Fruit fly (Drosophila melanogaster) whole organism: ENCODE results near the gene Adgf-C.

Experiments
- CG8478 ChIP-seq: fragments of >200 bp; optimal IDR thresholded peaks from 2 replicates; lab custom pipeline; 2018; ENCODE audit warnings: inconsistent platforms
- Dll ChIP-seq: fragments of >200 bp; optimal IDR thresholded peaks from 2 replicates; lab custom pipeline; 2017
- EcR ChIP-seq, 2 experiments: fragments of >200 bp; optimal IDR thresholded peaks; 2 replicates each; lab custom pipeline; 2017; ENCODE audit warnings: missing biosample characterization in 2 of 2, missing genetic modification characterization in 2 of 2, missing genetic modification reagents in 2 of 2
- pan ChIP-seq: fragments of >200 bp; optimal IDR thresholded peaks from 2 replicates; lab custom pipeline; 2017
- psq ChIP-seq: fragments of >200 bp; optimal IDR thresholded peaks from 2 replicates; lab custom pipeline; 2017
- usp ChIP-seq: fragments of >200 bp; optimal IDR thresholded peaks from 2 replicates; lab custom pipeline; 2017; ENCODE audit warnings: missing biosample characterization, missing genetic modification characterization, mixed read lengths

The Adgf-C gene

dm6 chr3R:13722451-13722850 is 15.9 kb downstream of the Adgf-C start:
- TF ChIP-seq pan (lab: Kevin White, UChicago), result no peak
- TF ChIP-seq EcR (GFP tag; optimal IDR thresholded peaks at IDR 0.05; lab: Kevin White, UChicago), result no peak
- no peak for TF ChIP-seq psq (lab: Kevin White, UChicago)
- TF ChIP-seq Dll (lab: Kevin White, UChicago), result no peak
- no peak for TF ChIP-seq usp (GFP tag; lab: Kevin White, UChicago)
- no peak for TF ChIP-seq CG8478 (lab: Kevin White, UChicago)

- TF ChIP-seq usp (GFP tag; lab: Kevin White, UChicago) (no peak), Dll (lab: Kevin White, UChicago) (no peak), psq (lab: Kevin White, UChicago) (no peak), EcR (GFP tag; optimal IDR thresholded peaks at IDR 0.05; lab: Kevin White, UChicago) (no peak), pan (lab: Kevin White, UChicago) (no peak), CG8478 (lab: Kevin White, UChicago) (no peak)
These were observed 17.6 kb downstream of the Adgf-C start for dm6 chr3R:13724029-13724638.

dm6 chr3R:13726795-13727194 is 20.2 kb downstream of the Adgf-C start:
- TF ChIP-seq CG8478 (lab: Kevin White, UChicago) (no peak), usp (GFP tag; lab: Kevin White, UChicago) (no peak), psq (lab: Kevin White, UChicago) (no peak), Dll (lab: Kevin White, UChicago) (no peak), EcR (GFP tag; optimal IDR thresholded peaks at IDR 0.05; lab: Kevin White, UChicago) (no peak), pan (lab: Kevin White, UChicago) (no peak)

- no peak for TF ChIP-seq CG8478 (lab: Kevin White, UChicago)
- no peak for TF ChIP-seq EcR (GFP tag; optimal IDR thresholded peaks at IDR 0.05; lab: Kevin White, UChicago)
- TF ChIP-seq psq (lab: Kevin White, UChicago), result no peak
- TF ChIP-seq pan (lab: Kevin White, UChicago), result no peak
- no peak for TF ChIP-seq Dll (lab: Kevin White, UChicago)
- TF ChIP-seq usp (GFP tag; lab: Kevin White, UChicago), result no peak
These were observed 22.3 kb downstream of the Adgf-C start for dm6 chr3R:13728897-13729296.

dm6 chr3R:13730005-13730404 is 23.4 kb downstream of the Adgf-C start:
- TF ChIP-seq pan (lab: Kevin White, UChicago) (no peak), CG8478 (lab: Kevin White, UChicago) (no peak), Dll (lab: Kevin White, UChicago) (no peak), EcR (GFP tag; optimal IDR thresholded peaks at IDR 0.05; lab: Kevin White, UChicago) (no peak), psq (lab: Kevin White, UChicago) (no peak), usp (GFP tag; lab: Kevin White, UChicago) (no peak)

- TF ChIP-seq EcR (GFP tag; optimal IDR thresholded peaks at IDR 0.05; lab: Kevin White, UChicago) (no peak), CG8478 (lab: Kevin White, UChicago) (no peak), psq (lab: Kevin White, UChicago) (no peak), usp (GFP tag; lab: Kevin White, UChicago) (no peak), Dll (lab: Kevin White, UChicago) (no peak), pan (lab: Kevin White, UChicago) (no peak)
These were observed 28.8 kb downstream of the Adgf-C start for dm6 chr3R:13735304-13735898.

- TF ChIP-seq pan (lab: Kevin White, UChicago) (no peak), CG8478 (lab: Kevin White, UChicago) (no peak), Dll (lab: Kevin White, UChicago) (no peak), psq (lab: Kevin White, UChicago) (no peak), usp (GFP tag; lab: Kevin White, UChicago) (no peak), EcR (GFP tag; optimal IDR thresholded peaks at IDR 0.05; lab: Kevin White, UChicago) (no peak)
These were observed 39.6 kb downstream of the Adgf-C start for dm6 chr3R:13746066-13746673.
